Worm (Caenorhabditis elegans) whole organism, young adult: ENCODE measurements around the gene W04B5.3.

ENCODE experiments used
- F57C9.4 ChIP-seq: sonication (generic microtip); optimal IDR thresholded peaks from 2 replicates; lab custom pipeline; 2017; ENCODE audit warnings: mild to moderate bottlenecking, missing genetic modification characterization, missing compliant biosample characterization
- Y67H2A.10 ChIP-seq: fragments of 200-800 bp; sonication (Bioruptor generic); conservative IDR thresholded peaks from 2 replicates; pipeline ENCODE4 v1.3.6; 2022; ENCODE audit warnings: missing genetic modification reagents, missing genetic modification characterization, missing compliant biosample characterization
- ama-1 ChIP-seq, 3 experiments: fragments of 150-350 bp in 1 of 3; sonication (generic microtip) in 2 of 3; optimal IDR thresholded peaks; 2 replicates each; lab custom pipeline; 2014 to 2018; ENCODE audit warnings: missing biosample characterization in 2 of 3, missing genetic modification characterization in 2 of 3, missing genetic modification reagents in 2 of 3
- efl-1 ChIP-seq: fragments of 150-350 bp; optimal IDR thresholded peaks from 2 replicates; lab custom pipeline; 2014; ENCODE audit warnings: missing biosample characterization, missing genetic modification reagents, missing genetic modification characterization
- lin-35 ChIP-seq, 3 experiments: fragments of 150-350 bp in 2 of 3; sonication (generic microtip) in 1 of 3; optimal IDR thresholded peaks; 2 replicates each; lab custom pipeline; 2014 to 2018; ENCODE audit warnings: missing biosample characterization in 3 of 3, missing genetic modification characterization in 3 of 3, missing genetic modification reagents in 3 of 3
- madf-3 ChIP-seq: fragments of 200-800 bp; sonication (Bioruptor generic); IDR thresholded peaks from 2 replicates; pipeline ENCODE4 v1.3.6; 2022; ENCODE audit warnings: missing genetic modification reagents, missing genetic modification characterization, missing compliant biosample characterization
- madf-8 ChIP-seq: fragments of 200-800 bp; sonication (Bioruptor generic); conservative IDR thresholded peaks from 2 replicates; pipeline ENCODE4 v1.3.6; 2022; ENCODE audit warnings: missing genetic modification reagents, missing genetic modification characterization, missing compliant biosample characterization
- mel-28 ChIP-seq: sonication (generic microtip); optimal IDR thresholded peaks from 2 replicates; lab custom pipeline; 2016; ENCODE audit warnings: borderline replicate concordance, mild to moderate bottlenecking, missing genetic modification characterization, missing compliant biosample characterization
- nhr-27 ChIP-seq: fragments of 200-800 bp; sonication (Bioruptor generic); optimal IDR thresholded peaks from 2 replicates; lab custom pipeline; 2018; ENCODE audit warnings: mild to moderate bottlenecking, missing genetic modification characterization, moderate library complexity, missing compliant biosample characterization
- tbp1 ChIP-seq: fragments of 200-800 bp; sonication (Bioruptor generic); optimal IDR thresholded peaks from 2 replicates; lab custom pipeline; 2018; ENCODE audit warnings: mild to moderate bottlenecking, missing genetic modification characterization, missing compliant biosample characterization
- unc-130 ChIP-seq: sonication (generic microtip); optimal IDR thresholded peaks from 2 replicates; lab custom pipeline; 2016; ENCODE audit warnings: missing genetic modification reagents, missing genetic modification characterization, missing compliant biosample characterization

DNA sequence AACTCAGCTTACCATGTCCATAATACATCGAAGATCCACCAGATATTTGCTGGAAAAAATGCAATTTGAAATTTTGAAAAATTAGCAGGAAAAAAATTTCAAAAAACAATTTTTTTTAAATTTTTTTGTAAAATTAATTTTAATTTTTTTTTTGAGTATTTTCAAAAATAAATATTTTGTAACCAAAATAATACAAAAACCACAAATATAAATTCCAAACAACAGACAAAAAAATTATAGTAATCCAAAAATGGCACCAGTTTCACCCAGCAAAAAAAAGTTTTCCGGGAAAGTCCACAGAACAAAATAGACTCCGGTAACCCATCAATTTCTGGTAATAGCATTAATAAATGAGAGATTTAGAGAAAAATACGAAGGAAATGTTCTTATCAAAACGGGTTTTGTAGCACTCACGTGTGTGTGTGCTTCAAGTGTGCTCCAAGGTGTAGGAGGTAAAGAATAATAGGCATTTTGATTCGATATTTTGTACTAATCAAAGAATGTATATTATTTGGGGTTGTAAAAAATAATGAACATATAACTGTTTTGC lies 36.5 kb downstream of the W04B5.3 start, which contains the start of gene nhr-121:
- TF ChIP-seq F57C9.4 (tag; lab: Kevin White, UChicago) (no peak), madf-3 (GFP tag; lab: Robert Waterston, UW) (no peak), tbp1 (no peak), lin-35 (GFP tag; optimal IDR thresholded peaks at IDR 0.05; lab: Kevin White, UChicago) (no peak), madf-8 (GFP tag; lab: Robert Waterston, UW) (no peak), unc-130 (no peak), mel-28 (tag; lab: Kevin White, UChicago) (no peak), Y67H2A.10 (no peak), ama-1 (optimal IDR thresholded peaks at IDR 0.05; lab: Kevin White, UChicago) (no peak), ama-1 (GFP tag; optimal IDR thresholded peaks at IDR 0.05; lab: Kevin White, UChicago) (no peak), efl-1 (GFP tag; lab: Kevin White, UChicago) (no peak), nhr-27 (tag; lab: Kevin White, UChicago) (no peak)
